Fruit fly (Drosophila melanogaster) whole organism, embryonic: ENCODE data around the gene tutl.

Experiments used
- Adf1 ChIP-seq: fragments of 200-800 bp; sonication (Bioruptor generic); IDR thresholded peaks from 2 replicates; pipeline ENCODE4 v1.3.6; 2022; ENCODE audit warnings: missing biosample characterization, missing genetic modification characterization
- Blimp-1 ChIP-seq: fragments of 200-800 bp; sonication (Bioruptor generic); optimal IDR thresholded peaks from 3 replicates; lab custom pipeline; 2018; ENCODE audit warnings: missing biosample characterization, missing genetic modification characterization, mild to moderate bottlenecking, moderate library complexity, missing genetic modification reagents
- Bteb2 ChIP-seq: fragments of 200-800 bp; sonication (Bioruptor generic); optimal IDR thresholded peaks from 2 replicates; lab custom pipeline; 2016; ENCODE audit warnings: missing biosample characterization, missing genetic modification characterization
- CG10147 ChIP-seq: fragments of 200-800 bp; sonication (Bioruptor generic); optimal IDR thresholded peaks from 2 replicates; lab custom pipeline; 2019; ENCODE audit warnings: missing biosample characterization, mild to moderate bottlenecking, missing genetic modification characterization, moderate library complexity
- CG11085 ChIP-seq: fragments of 200-800 bp; sonication (Bioruptor generic); IDR thresholded peaks from 2 replicates; pipeline ENCODE4 v1.3.6; 2022; ENCODE audit warnings: missing biosample characterization, missing genetic modification characterization
- CG11723 ChIP-seq: fragments of 200-800 bp; sonication (Bioruptor generic); optimal IDR thresholded peaks from 2 replicates; lab custom pipeline; 2017; ENCODE audit warnings: missing biosample characterization, mild to moderate bottlenecking, missing genetic modification characterization
- CG12299 ChIP-seq: fragments of 200-800 bp; sonication (Bioruptor generic); optimal IDR thresholded peaks from 2 replicates; lab custom pipeline; 2018; ENCODE audit warnings: missing biosample characterization, mild to moderate bottlenecking, missing genetic modification characterization
- CG1647 ChIP-seq: fragments of 200-800 bp; sonication (Bioruptor generic); optimal IDR thresholded peaks from 3 replicates; lab custom pipeline; 2016; ENCODE audit warnings: missing biosample characterization, missing genetic modification characterization
- CG17328 ChIP-seq: fragments of 200-800 bp; sonication (Bioruptor generic); IDR thresholded peaks from 2 replicates; pipeline ENCODE4 v1.3.6; 2022; ENCODE audit warnings: missing biosample characterization, missing genetic modification characterization
- CG17361 ChIP-seq: fragments of 200-800 bp; sonication (Bioruptor generic); IDR thresholded peaks from 3 replicates; pipeline ENCODE4 v1.3.6; 2022; ENCODE audit warnings: missing biosample characterization, missing genetic modification characterization
- CG17568 ChIP-seq: fragments of 200-800 bp; sonication (Bioruptor generic); optimal IDR thresholded peaks from 2 replicates; lab custom pipeline; 2018; ENCODE audit warnings: missing biosample characterization, mild to moderate bottlenecking, missing genetic modification characterization, moderate library complexity
- CG17912 ChIP-seq: fragments of 200-800 bp; sonication (Bioruptor generic); optimal IDR thresholded peaks from 2 replicates; lab custom pipeline; 2018; ENCODE audit warnings: missing biosample characterization, mild to moderate bottlenecking, missing genetic modification characterization
- CG2199 ChIP-seq: fragments of 200-800 bp; sonication (Bioruptor generic); IDR thresholded peaks from 3 replicates; pipeline ENCODE4 v1.3.6; 2022; ENCODE audit warnings: missing biosample characterization, missing genetic modification characterization
- CG31441 ChIP-seq: fragments of 200-800 bp; sonication (Bioruptor generic); IDR thresholded peaks from 2 replicates; pipeline ENCODE4 v1.3.6; 2022; ENCODE audit warnings: missing biosample characterization, missing genetic modification characterization
- CG32767 ChIP-seq: fragments of 200-800 bp; sonication (Bioruptor generic); IDR thresholded peaks from 2 replicates; pipeline ENCODE4 v1.3.6; 2022; ENCODE audit warnings: missing biosample characterization, missing genetic modification characterization
- CG4282 ChIP-seq: fragments of 200-800 bp; sonication (Bioruptor generic); optimal IDR thresholded peaks from 2 replicates; lab custom pipeline; 2016; ENCODE audit warnings: missing biosample characterization, missing genetic modification characterization
- CG4424 ChIP-seq: fragments of 200-800 bp; sonication (Bioruptor generic); optimal IDR thresholded peaks from 3 replicates; lab custom pipeline; 2016; ENCODE audit warnings: missing biosample characterization, missing genetic modification characterization
- CG5953 ChIP-seq: fragments of 200-800 bp; sonication (Bioruptor generic); IDR thresholded peaks from 2 replicates; pipeline ENCODE4 v1.3.6; 2022; ENCODE audit warnings: missing biosample characterization, missing genetic modification characterization
- CG8290 ChIP-seq, 3 experiments: fragments of 200-800 bp; sonication (Bioruptor generic); optimal IDR thresholded peaks; 2 replicates each; lab custom pipeline; 2016 to 2019; ENCODE audit warnings: missing biosample characterization in 3 of 3, missing genetic modification characterization in 3 of 3, mild to moderate bottlenecking in 2 of 3, moderate library complexity in 1 of 3
- CG8478 ChIP-seq: fragments of >200 bp; optimal IDR thresholded peaks from 2 replicates; lab custom pipeline; 2018
- CG9817 ChIP-seq: fragments of 200-800 bp; sonication (Bioruptor generic); optimal IDR thresholded peaks from 2 replicates; lab custom pipeline; 2018; ENCODE audit warnings: missing biosample characterization, mild to moderate bottlenecking, missing genetic modification characterization, moderate library complexity
- CG9876 ChIP-seq: fragments of 200-800 bp; sonication (Bioruptor generic); optimal IDR thresholded peaks from 2 replicates; lab custom pipeline; 2016; ENCODE audit warnings: missing biosample characterization, missing genetic modification characterization
- Doc3 ChIP-seq: fragments of 200-800 bp; sonication (Bioruptor generic); IDR thresholded peaks from 3 replicates; pipeline ENCODE4 v1.3.6; 2022; ENCODE audit warnings: missing biosample characterization, missing genetic modification characterization; ENCODE audit not compliant: partially characterized antibody
- E2f2 ChIP-seq: fragments of 200-800 bp; sonication (Bioruptor generic); IDR thresholded peaks from 2 replicates; pipeline ENCODE4 v1.3.6; 2022; ENCODE audit warnings: missing biosample characterization, missing genetic modification characterization
- Elba2 ChIP-seq: fragments of 200-800 bp; sonication (Bioruptor generic); optimal IDR thresholded peaks from 3 replicates; lab custom pipeline; 2016; ENCODE audit warnings: missing biosample characterization, missing genetic modification characterization
- GATAe ChIP-seq: fragments of 200-800 bp; sonication (Bioruptor generic); conservative IDR thresholded peaks from 2 replicates; pipeline ENCODE4 v1.3.6; 2022; ENCODE audit warnings: missing biosample characterization, missing genetic modification characterization
- Gug ChIP-seq: fragments of 200-800 bp; sonication (Bioruptor generic); IDR thresholded peaks from 4 replicates; pipeline ENCODE4 v1.3.6; 2022; ENCODE audit warnings: missing biosample characterization, missing genetic modification characterization
- HmgZ ChIP-seq: fragments of 200-800 bp; sonication (Bioruptor generic); optimal IDR thresholded peaks from 2 replicates; lab custom pipeline; 2018; ENCODE audit warnings: missing biosample characterization, mild to moderate bottlenecking, missing genetic modification characterization
- Ptx1 ChIP-seq: fragments of 200-800 bp; sonication (Bioruptor generic); IDR thresholded peaks from 2 replicates; pipeline ENCODE4 v1.3.6; 2022; ENCODE audit warnings: missing biosample characterization, missing genetic modification characterization
- Scr ChIP-seq: fragments of 200-800 bp; sonication (Bioruptor generic); IDR thresholded peaks from 2 replicates; pipeline ENCODE4 v1.3.6; 2022; ENCODE audit warnings: missing biosample characterization, missing genetic modification characterization; ENCODE audit not compliant: partially characterized antibody
- ab ChIP-seq: fragments of 200-800 bp; sonication (Bioruptor generic); optimal IDR thresholded peaks from 2 replicates; lab custom pipeline; 2016; ENCODE audit warnings: missing biosample characterization, missing genetic modification characterization
- abd-A ChIP-seq: fragments of 200-800 bp; sonication (Bioruptor generic); optimal IDR thresholded peaks from 3 replicates; lab custom pipeline; 2019; ENCODE audit warnings: missing biosample characterization, mild to moderate bottlenecking, missing genetic modification characterization, moderate library complexity
- ara ChIP-seq: fragments of 200-800 bp; sonication (Bioruptor generic); IDR thresholded peaks from 2 replicates; pipeline ENCODE4 v1.3.6; 2022; ENCODE audit warnings: missing biosample characterization, missing genetic modification characterization
- ato ChIP-seq: fragments of 200-800 bp; sonication (Bioruptor generic); IDR thresholded peaks from 2 replicates; pipeline ENCODE4 v1.3.6; 2022; ENCODE audit warnings: missing biosample characterization, missing genetic modification characterization; ENCODE audit not compliant: partially characterized antibody
- chm ChIP-seq: fragments of 200-800 bp; sonication (Bioruptor generic); IDR thresholded peaks from 2 replicates; pipeline ENCODE4 v1.3.6; 2022; ENCODE audit warnings: missing biosample characterization, missing genetic modification characterization
- dati ChIP-seq: fragments of 200-800 bp; sonication (Bioruptor generic); IDR thresholded peaks from 2 replicates; pipeline ENCODE4 v1.3.6; 2022; ENCODE audit warnings: missing biosample characterization, missing genetic modification characterization
- dimm ChIP-seq: fragments of 200-800 bp; sonication (Bioruptor generic); IDR thresholded peaks from 2 replicates; pipeline ENCODE4 v1.3.6; 2022; ENCODE audit warnings: missing biosample characterization, missing genetic modification characterization
- ewg ChIP-seq: fragments of 200-800 bp; sonication (Bioruptor generic); optimal IDR thresholded peaks from 3 replicates; lab custom pipeline; 2017; ENCODE audit warnings: mild to moderate bottlenecking, missing biosample characterization, missing genetic modification reagents, missing genetic modification characterization
- fd64A ChIP-seq: fragments of 200-800 bp; sonication (Bioruptor generic); optimal IDR thresholded peaks from 3 replicates; lab custom pipeline; 2018; ENCODE audit warnings: missing biosample characterization, mild to moderate bottlenecking, missing genetic modification characterization
- lmd ChIP-seq: fragments of 200-800 bp; sonication (Bioruptor generic); IDR thresholded peaks from 2 replicates; pipeline ENCODE4 v1.3.6; 2022; ENCODE audit warnings: missing biosample characterization, missing genetic modification characterization
- prd ChIP-seq, 3 experiments: fragments of >200 bp in 2 of 3; fragments of 200-800 bp in 1 of 3; sonication (Bioruptor generic) in 1 of 3; optimal IDR thresholded peaks in 2 of 3; IDR thresholded peaks in 1 of 3; 2 replicates in 2 of 3; 3 replicates in 1 of 3; pipeline versions ENCODE4 v1.3.6 to Lab custom; 2017 to 2022; ENCODE audit warnings: missing biosample characterization in 1 of 3, missing genetic modification characterization in 1 of 3
- row ChIP-seq: fragments of 200-800 bp; sonication (Bioruptor generic); IDR thresholded peaks from 3 replicates; pipeline ENCODE4 v1.3.6; 2022; ENCODE audit warnings: missing biosample characterization, missing genetic modification characterization
- sc ChIP-seq, 3 experiments: fragments of >200 bp in 2 of 3; fragments of 200-800 bp in 1 of 3; sonication (Bioruptor generic) in 1 of 3; optimal IDR thresholded peaks; 2 replicates in 2 of 3; 3 replicates in 1 of 3; lab custom pipeline; 2017; ENCODE audit warnings: mild to moderate bottlenecking in 1 of 3, missing biosample characterization in 1 of 3, missing genetic modification characterization in 1 of 3, missing genetic modification reagents in 1 of 3
- slbo ChIP-seq: fragments of 200-800 bp; sonication (Bioruptor generic); IDR thresholded peaks from 2 replicates; pipeline ENCODE4 v1.3.6; 2022; ENCODE audit warnings: missing biosample characterization, missing genetic modification characterization
- tgo ChIP-seq: fragments of 200-800 bp; sonication (Bioruptor generic); IDR thresholded peaks from 3 replicates; pipeline ENCODE4 v1.3.6; 2022; ENCODE audit warnings: missing biosample characterization, missing genetic modification characterization
- twi ChIP-seq: fragments of 200-800 bp; optimal IDR thresholded peaks from 2 replicates; lab custom pipeline; 2019; ENCODE audit warnings: missing biosample characterization, mild to moderate bottlenecking, missing genetic modification characterization, moderate library complexity
- unc-4 ChIP-seq: fragments of 200-800 bp; sonication (Bioruptor generic); IDR thresholded peaks from 2 replicates; pipeline ENCODE4 v1.3.6; 2022; ENCODE audit warnings: missing biosample characterization, missing genetic modification characterization; ENCODE audit not compliant: partially characterized antibody
- vfl ChIP-seq: fragments of 200-800 bp; sonication (Bioruptor generic); optimal IDR thresholded peaks from 2 replicates; lab custom pipeline; 2016; ENCODE audit warnings: missing biosample characterization, missing genetic modification characterization
- vvl ChIP-seq: fragments of 200-800 bp; sonication (Bioruptor generic); IDR thresholded peaks from 2 replicates; pipeline ENCODE4 v1.3.6; 2022; ENCODE audit warnings: missing biosample characterization, missing genetic modification characterization
- zfh2 ChIP-seq: fragments of 200-800 bp; sonication (Bioruptor generic); optimal IDR thresholded peaks from 2 replicates; lab custom pipeline; 2016; ENCODE audit warnings: missing biosample characterization, missing genetic modification characterization

The tutl gene

DNA sequence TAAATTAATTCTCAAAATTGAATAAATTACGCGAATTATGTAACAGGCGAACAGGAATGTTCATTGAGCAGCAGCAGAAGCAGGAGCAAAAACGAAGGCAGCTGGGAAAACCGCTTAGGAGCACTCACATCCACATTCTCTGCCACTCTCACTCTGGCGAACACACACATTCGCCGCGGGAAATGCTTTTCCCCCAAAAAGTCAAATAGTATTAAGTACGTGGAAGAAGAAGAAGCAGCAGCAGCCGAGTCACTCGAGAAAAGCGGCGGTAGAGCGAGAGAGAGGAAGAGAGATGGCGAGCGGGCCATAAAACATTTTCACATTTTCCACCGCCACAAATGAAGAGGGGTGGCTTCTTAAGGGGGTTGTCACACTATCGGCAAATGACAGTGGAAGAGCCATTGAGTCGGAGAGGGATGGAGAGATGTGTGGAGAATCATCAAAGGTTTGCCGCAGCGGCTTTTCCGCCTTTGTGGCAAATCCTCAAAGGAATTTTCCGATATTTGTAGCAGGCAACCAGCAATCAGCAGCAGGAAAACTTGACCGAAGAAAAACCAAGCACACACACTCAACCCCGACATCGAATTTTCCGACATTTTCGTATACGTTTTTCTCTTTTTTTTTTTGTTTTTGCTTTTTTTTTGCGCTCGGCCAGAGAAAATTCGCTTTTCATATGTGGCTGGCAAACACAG lies 63.8 kb downstream of the tutl start (continued):
- TF ChIP-seq GATAe (GFP tag; lab: Robert Waterston, UW): no peak
- TF ChIP-seq abd-A (tag; lab: Kevin White, UChicago): peak; percentile 100
- TF ChIP-seq chm (GFP tag; lab: Robert Waterston, UW): no peak
- TF ChIP-seq CG1647: no peak
- no peak for TF ChIP-seq ara (GFP tag; lab: Robert Waterston, UW)
- TF ChIP-seq CG8290 (GFP tag; optimal IDR thresholded peaks at IDR 0.05; lab: Kevin White, UChicago): no peak
- TF ChIP-seq CG8290 (tag; optimal IDR thresholded peaks at IDR 0.05; lab: Kevin White, UChicago): no peak
- TF ChIP-seq lmd (GFP tag; lab: Robert Waterston, UW): no peak
- no peak; the same call in 1 of the 2 replicates for TF ChIP-seq unc-4 (GFP tag; lab: Robert Waterston, UW)
- TF ChIP-seq CG31441: no peak
- no peak; the same call in 1 of the 2 replicates for TF ChIP-seq vvl (GFP tag; lab: Robert Waterston, UW)
- TF ChIP-seq CG12299 (tag; lab: Kevin White, UChicago): no peak
- no peak for TF ChIP-seq prd (optimal IDR thresholded peaks at IDR 0.05; lab: Kevin White, UChicago)
- TF ChIP-seq prd (GFP tag; IDR thresholded peaks at IDR 0.05; lab: Robert Waterston, UW): no peak; the same call in 2 of the 3 replicates
- no peak for TF ChIP-seq CG32767 (GFP tag; lab: Robert Waterston, UW)
- TF ChIP-seq CG4282: no peak
- no peak for TF ChIP-seq CG11085 (GFP tag; lab: Robert Waterston, UW)
- TF ChIP-seq CG4424 (GFP tag; lab: Kevin White, UChicago): no peak
- TF ChIP-seq sc (optimal IDR thresholded peaks at IDR 0.05; lab: Kevin White, UChicago): no peak
- TF ChIP-seq sc (GFP tag; optimal IDR thresholded peaks at IDR 0.05; lab: Kevin White, UChicago): no peak
- TF ChIP-seq CG2199: peak; percentile 57; the same call in 2 of the 3 replicates
- TF ChIP-seq Scr (GFP tag; lab: Robert Waterston, UW): 0 out of 2 replicates have a peak, but pooled peaks have one; percentile 9
- no peak for TF ChIP-seq CG17568
- TF ChIP-seq zfh2 (GFP tag; lab: Kevin White, UChicago): no peak
- no peak for TF ChIP-seq ab
- no peak for TF ChIP-seq HmgZ (tag; lab: Kevin White, UChicago)
- no peak for TF ChIP-seq CG17328 (GFP tag; lab: Robert Waterston, UW)
- no peak for TF ChIP-seq CG8478 (lab: Kevin White, UChicago)
- no peak for TF ChIP-seq row
- TF ChIP-seq Gug: no peak
- TF ChIP-seq CG5953 (GFP tag; lab: Robert Waterston, UW): no peak
- no peak for TF ChIP-seq ewg (GFP tag; lab: Kevin White, UChicago)
- TF ChIP-seq Bteb2 (GFP tag; lab: Kevin White, UChicago): no peak
- no peak for TF ChIP-seq CG10147 (GFP tag; lab: Kevin White, UChicago)
- no peak for TF ChIP-seq E2f2 (GFP tag; lab: Robert Waterston, UW)
- no peak for TF ChIP-seq dimm (GFP tag; lab: Robert Waterston, UW)
- no peak for TF ChIP-seq CG11723 (GFP tag; lab: Kevin White, UChicago)
- TF ChIP-seq CG9817 (tag; lab: Kevin White, UChicago): no peak
- no peak for TF ChIP-seq Ptx1 (GFP tag; lab: Robert Waterston, UW)
- TF ChIP-seq CG17912 (GFP tag; lab: Kevin White, UChicago): no peak
- no peak for TF ChIP-seq CG17361 (GFP tag; lab: Robert Waterston, UW)
- TF ChIP-seq Doc3 (GFP tag; lab: Robert Waterston, UW): no peak
- no peak for TF ChIP-seq fd64A (GFP tag; lab: Kevin White, UChicago)
- TF ChIP-seq Blimp-1 (GFP tag; lab: Kevin White, UChicago): no peak
- TF ChIP-seq slbo: no peak
- TF ChIP-seq vfl (GFP tag; lab: Kevin White, UChicago): no peak
- TF ChIP-seq Elba2 (GFP tag; lab: Kevin White, UChicago): no peak
- TF ChIP-seq ato (GFP tag; lab: Robert Waterston, UW): no peak
- TF ChIP-seq tgo (GFP tag; lab: Robert Waterston, UW): no peak
- peak; percentile 40 for TF ChIP-seq twi (tag; lab: Kevin White, UChicago)
- no peak for TF ChIP-seq dati
- no peak for TF ChIP-seq Adf1 (GFP tag; lab: Robert Waterston, UW)
- no peak for TF ChIP-seq CG9876 (GFP tag; lab: Kevin White, UChicago)
